Worm (Caenorhabditis elegans) whole organism, young adult: ENCODE data around the gene ddn-1.
"Not testable (repeated sequence)": the region's sequence is repeated elsewhere in the genome, so short reads cannot be mapped to it uniquely, and the experiment has no call there.

ENCODE experiments used
- B0019.2 ChIP-seq: fragments of 200-800 bp; sonication (Bioruptor generic); conservative IDR thresholded peaks from 2 replicates; pipeline ENCODE4 v1.3.6; 2022; ENCODE audit warnings: missing genetic modification reagents, missing genetic modification characterization, missing compliant biosample characterization
- B0035.1 ChIP-seq: sonication (generic microtip); optimal IDR thresholded peaks from 2 replicates; lab custom pipeline; 2016; ENCODE audit warnings: missing genetic modification characterization, mild to moderate bottlenecking, missing compliant biosample characterization, missing genotype, missing genetic modification reagents
- B0336.3 ChIP-seq: fragments of 200-800 bp; sonication (Bioruptor generic); IDR thresholded peaks from 2 replicates; pipeline ENCODE4 v1.3.6; 2022; ENCODE audit warnings: missing genetic modification characterization, missing compliant biosample characterization
- C06A6.2 ChIP-seq: fragments of 200-800 bp; sonication (Bioruptor generic); conservative IDR thresholded peaks from 2 replicates; pipeline ENCODE4 v1.3.6; 2022; ENCODE audit warnings: missing genetic modification characterization, missing compliant biosample characterization
- C17E4.6 ChIP-seq: fragments of 200-800 bp; sonication (Bioruptor generic); IDR thresholded peaks from 2 replicates; pipeline ENCODE4 v1.3.6; 2022; ENCODE audit warnings: missing genetic modification reagents, missing genetic modification characterization, missing compliant biosample characterization
- F23B12.7 ChIP-seq: sonication (generic microtip); optimal IDR thresholded peaks from 2 replicates; lab custom pipeline; 2017; ENCODE audit warnings: missing genetic modification characterization, mild to moderate bottlenecking, missing compliant biosample characterization, antibody characterized with exemption, moderate library complexity; ENCODE audit not compliant: insufficient read depth
- F37B4.10 ChIP-seq: fragments of 200-800 bp; sonication (Bioruptor generic); IDR thresholded peaks from 2 replicates; pipeline ENCODE4 v1.3.6; 2022; ENCODE audit warnings: missing genetic modification characterization, missing compliant biosample characterization
- F39B2.1 ChIP-seq: fragments of 200-800 bp; sonication (Bioruptor generic); IDR thresholded peaks from 2 replicates; pipeline ENCODE4 v1.3.6; 2022; ENCODE audit warnings: missing genetic modification reagents, missing genetic modification characterization, missing compliant biosample characterization
- F57C9.4 ChIP-seq: sonication (generic microtip); optimal IDR thresholded peaks from 2 replicates; lab custom pipeline; 2017; ENCODE audit warnings: mild to moderate bottlenecking, missing genetic modification characterization, missing compliant biosample characterization
- T26A5.8 ChIP-seq: sonication (generic microtip); optimal IDR thresholded peaks from 2 replicates; lab custom pipeline; 2016; ENCODE audit warnings: missing genetic modification characterization, missing compliant biosample characterization
- Y53G8AR.9 ChIP-seq: fragments of 200-800 bp; sonication (Bioruptor generic); conservative IDR thresholded peaks from 2 replicates; pipeline ENCODE4 v1.3.6; 2022; ENCODE audit warnings: missing genetic modification reagents, missing genetic modification characterization, missing compliant biosample characterization
- Y56A3A.18 ChIP-seq: fragments of 200-800 bp; sonication (Bioruptor generic); IDR thresholded peaks from 2 replicates; pipeline ENCODE4 v1.3.6; 2022; ENCODE audit warnings: missing genetic modification reagents, missing genetic modification characterization, missing compliant biosample characterization
- Y79H2A.3 ChIP-seq: fragments of 200-800 bp; sonication (Bioruptor generic); conservative IDR thresholded peaks from 2 replicates; pipeline ENCODE4 v1.3.6; 2022; ENCODE audit warnings: missing genetic modification reagents, missing genetic modification characterization, missing compliant biosample characterization
- cebp-1 ChIP-seq, 2 experiments: fragments of 200-800 bp in 1 of 2; sonication (Bioruptor generic) in 1 of 2; sonication (generic microtip) in 1 of 2; IDR thresholded peaks in 1 of 2; optimal IDR thresholded peaks in 1 of 2; 2 replicates each; pipeline versions ENCODE4 v1.3.6 to Lab custom; 2017 to 2022; ENCODE audit warnings: missing compliant biosample characterization in 2 of 2, missing genetic modification characterization in 2 of 2, mild to moderate bottlenecking in 1 of 2, missing genetic modification reagents in 1 of 2, moderate library complexity in 1 of 2
- die-1 ChIP-seq: sonication (generic microtip); optimal IDR thresholded peaks from 2 replicates; lab custom pipeline; 2016; ENCODE audit warnings: missing genotype, mild to moderate bottlenecking, missing genetic modification characterization, missing compliant biosample characterization
- ets-4 ChIP-seq: fragments of 200-800 bp; sonication (Bioruptor generic); optimal IDR thresholded peaks from 2 replicates; lab custom pipeline; 2018; ENCODE audit warnings: mild to moderate bottlenecking, missing genetic modification characterization, missing compliant biosample characterization
- lin-26 ChIP-seq: fragments of 200-800 bp; sonication (Bioruptor generic); IDR thresholded peaks from 2 replicates; pipeline ENCODE4 v1.3.6; 2022; ENCODE audit warnings: missing genetic modification reagents, missing genetic modification characterization, missing compliant biosample characterization
- lsy-27 ChIP-seq: sonication (generic microtip); optimal IDR thresholded peaks from 2 replicates; lab custom pipeline; 2017; ENCODE audit warnings: missing genetic modification characterization, mild to moderate bottlenecking, missing compliant biosample characterization, antibody characterized with exemption, missing genotype, borderline replicate concordance; ENCODE audit not compliant: insufficient read depth
- madf-8 ChIP-seq: fragments of 200-800 bp; sonication (Bioruptor generic); conservative IDR thresholded peaks from 2 replicates; pipeline ENCODE4 v1.3.6; 2022; ENCODE audit warnings: missing genetic modification reagents, missing genetic modification characterization, missing compliant biosample characterization
- nfyb-1 ChIP-seq: fragments of 200-800 bp; sonication (Bioruptor generic); IDR thresholded peaks from 2 replicates; pipeline ENCODE4 v1.3.6; 2022; ENCODE audit warnings: missing genetic modification reagents, missing genetic modification characterization, missing compliant biosample characterization
- rec-8 ChIP-seq, 2 experiments: sonication (generic microtip); optimal IDR thresholded peaks; 2 replicates each; lab custom pipeline; 2016; ENCODE audit warnings: mild to moderate bottlenecking in 2 of 2, missing genetic modification characterization in 2 of 2, missing genetic modification reagents in 2 of 2, missing genotype in 2 of 2, missing biosample characterization in 1 of 2, missing compliant biosample characterization in 1 of 2, moderate library complexity in 1 of 2
- repo-1 ChIP-seq: sonication (generic microtip); optimal IDR thresholded peaks from 2 replicates; lab custom pipeline; 2017; ENCODE audit warnings: mild to moderate bottlenecking, missing genetic modification characterization, missing compliant biosample characterization
- rpc-1 ChIP-seq, 2 experiments: fragments of 150-350 bp in 1 of 2; sonication (generic microtip) in 1 of 2; optimal IDR thresholded peaks; 2 replicates each; lab custom pipeline; 2014 to 2018; ENCODE audit warnings: missing biosample characterization in 1 of 2, missing genetic modification characterization in 1 of 2, missing genetic modification reagents in 1 of 2, missing genotype in 1 of 2
- sdz-38 ChIP-seq: sonication (generic microtip); optimal IDR thresholded peaks from 2 replicates; lab custom pipeline; 2016; ENCODE audit warnings: missing genotype, missing genetic modification characterization, missing compliant biosample characterization
- snpc-1.1 ChIP-seq: sonication (generic microtip); optimal IDR thresholded peaks from 2 replicates; lab custom pipeline; 2017; ENCODE audit warnings: missing genetic modification characterization, mild to moderate bottlenecking, missing compliant biosample characterization, antibody characterized with exemption, moderate library complexity, missing genotype, missing genetic modification reagents; ENCODE audit not compliant: insufficient read depth
- snpc-4 ChIP-seq, 5 experiments: fragments of 150-350 bp in 1 of 5; sonication (generic microtip) in 4 of 5; optimal IDR thresholded peaks; 2 replicates each; lab custom pipeline; 2014 to 2018; ENCODE audit warnings: missing genetic modification characterization in 5 of 5, missing biosample characterization in 3 of 5, antibody characterized with exemption in 2 of 5, mild to moderate bottlenecking in 2 of 5, missing compliant biosample characterization in 2 of 5, missing genotype in 2 of 5, moderate library complexity in 2 of 5, missing genetic modification reagents in 1 of 5
- somi-1 ChIP-seq: fragments of 200-800 bp; sonication (Bioruptor generic); optimal IDR thresholded peaks from 2 replicates; lab custom pipeline; 2018; ENCODE audit warnings: mild to moderate bottlenecking, missing genetic modification characterization, missing compliant biosample characterization
- sptf-2 ChIP-seq: fragments of 200-800 bp; sonication (Bioruptor generic); optimal IDR thresholded peaks from 2 replicates; lab custom pipeline; 2018; ENCODE audit warnings: mild to moderate bottlenecking, missing genetic modification characterization, missing compliant biosample characterization
- unc-130 ChIP-seq: sonication (generic microtip); optimal IDR thresholded peaks from 2 replicates; lab custom pipeline; 2016; ENCODE audit warnings: missing genetic modification reagents, missing genetic modification characterization, missing compliant biosample characterization
- ztf-26 ChIP-seq: sonication (generic microtip); optimal IDR thresholded peaks from 2 replicates; lab custom pipeline; 2017; ENCODE audit warnings: missing genetic modification characterization, missing compliant biosample characterization
- ztf-3 ChIP-seq: fragments of 200-800 bp; sonication (Bioruptor generic); optimal IDR thresholded peaks from 2 replicates; lab custom pipeline; 2018; ENCODE audit warnings: mild to moderate bottlenecking, missing genetic modification characterization, missing compliant biosample characterization

ddn-1 gene

DNA sequence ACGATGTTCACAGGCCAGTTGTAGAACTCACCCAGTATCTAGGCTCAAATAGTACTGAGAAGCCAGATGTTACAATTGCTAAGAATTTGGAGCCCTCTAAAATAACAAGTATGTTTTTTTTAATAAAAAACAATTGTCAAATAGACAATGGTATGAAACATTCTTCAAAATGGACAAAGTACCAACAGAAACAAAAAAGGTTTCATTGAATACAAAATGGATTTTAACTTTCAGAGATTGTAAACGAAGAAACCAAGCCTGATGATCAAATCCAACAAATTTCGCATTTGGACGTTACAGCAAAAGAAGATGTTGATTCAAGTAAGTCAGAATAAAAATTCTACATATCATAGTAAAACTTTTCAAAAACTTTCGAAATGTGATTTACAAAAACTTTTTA, 33.2 kb downstream of the ddn-1 start, which contains the start of gene ZC196.9:
Gene ZC196.9, minus strand, starts transcription at position 101 of the 400 bp plus-strand sequence.
- TF ChIP-seq repo-1 (tag; lab: Kevin White, UChicago) (no peak), nfyb-1 (GFP tag; lab: Robert Waterston, UW) (no peak), snpc-4 (GFP tag; optimal IDR thresholded peaks at IDR 0.05; lab: Kevin White, UChicago) (no peak), snpc-4 (tag; optimal IDR thresholded peaks at IDR 0.05; lab: Kevin White, UChicago) (no peak), cebp-1 (GFP tag; IDR thresholded peaks at IDR 0.05; lab: Robert Waterston, UW) (no peak), cebp-1 (tag; optimal IDR thresholded peaks at IDR 0.05; lab: Kevin White, UChicago) (no peak), C17E4.6 (GFP tag; lab: Robert Waterston, UW) (no peak), rec-8 (tag; optimal IDR thresholded peaks at IDR 0.05; lab: Kevin White, UChicago) (no peak), Y79H2A.3 (GFP tag; lab: Robert Waterston, UW) (no peak), ztf-26 (no peak), sptf-2 (GFP tag; lab: Kevin White, UChicago) (no peak)

DNA sequence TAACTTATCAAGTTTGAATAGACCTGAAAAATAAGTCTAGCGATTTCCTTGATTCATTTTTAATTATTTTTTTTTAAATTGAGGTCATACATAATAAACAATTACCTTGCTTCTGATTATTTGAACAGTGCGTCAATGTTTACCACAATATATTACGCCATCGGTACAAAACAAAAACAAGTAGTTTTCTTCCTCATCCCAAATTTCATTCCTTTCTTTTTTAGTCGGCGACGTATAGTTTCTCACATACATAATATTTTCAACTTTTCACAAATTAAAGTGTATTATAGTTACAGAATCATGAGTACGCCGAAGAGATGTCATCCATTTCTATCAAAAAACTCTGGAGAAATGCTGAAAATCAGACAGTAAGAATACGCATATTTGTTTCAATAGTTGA, 34.1 kb downstream of the ddn-1 start, which contains the start of gene droe-8:
Gene droe-8, plus strand, starts transcription at position 301 of the 400 bp plus-strand sequence.
- not testable (repeated sequence) for TF ChIP-seq sdz-38 (tag; lab: Kevin White, UChicago); F57C9.4 (tag; lab: Kevin White, UChicago); C06A6.2 (GFP tag; lab: Robert Waterston, UW)

DNA sequence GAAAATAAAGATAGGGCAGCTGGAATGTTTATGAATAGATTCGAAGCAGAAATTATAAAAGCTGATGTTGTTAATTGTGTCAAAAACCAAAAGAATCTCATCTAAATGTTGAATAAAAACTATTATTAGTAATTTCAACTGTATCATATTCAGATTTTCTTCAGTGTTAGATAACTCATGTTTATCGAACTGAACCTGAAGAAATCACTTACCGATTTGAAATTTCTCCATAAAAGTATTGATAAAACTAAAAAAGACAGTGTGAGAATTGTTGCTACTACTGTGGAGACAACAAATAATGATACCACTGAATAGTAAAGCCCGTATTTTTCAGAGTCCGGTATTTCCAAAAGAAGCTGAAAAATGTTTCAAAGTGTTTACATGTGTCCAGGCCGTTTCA, 38.2 kb downstream of the ddn-1 start, which contains the start of gene ZC196.8:
Gene ZC196.8, minus strand, starts transcription at position 101 of the 400 bp plus-strand sequence.
- TF ChIP-seq Y53G8AR.9 (GFP tag; lab: Robert Waterston, UW); ztf-3 (GFP tag; lab: Kevin White, UChicago); nfyb-1 (GFP tag; lab: Robert Waterston, UW): not testable (repeated sequence)

DNA sequence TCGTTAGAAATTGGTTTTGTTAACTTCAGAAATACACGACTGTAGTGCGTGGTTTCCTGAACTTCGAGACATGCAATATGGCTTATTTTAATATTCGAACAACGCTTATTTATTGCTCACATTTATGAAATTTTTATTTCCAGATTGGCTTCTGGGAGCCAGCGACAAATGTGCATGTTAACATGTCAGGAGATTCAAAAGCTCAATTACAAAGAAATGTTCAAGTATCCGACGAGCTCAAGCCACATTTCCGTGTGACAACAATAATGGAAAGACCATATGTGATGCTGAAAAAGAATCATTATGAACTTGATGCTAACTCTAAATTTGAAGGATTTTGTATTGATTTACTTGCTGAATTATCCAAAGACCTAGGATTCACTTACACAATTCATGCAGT, 41.9 kb downstream of the ddn-1 start:
- TF ChIP-seq ets-4 (GFP tag; lab: Kevin White, UChicago) (no peak), B0336.3 (GFP tag; lab: Robert Waterston, UW) (no peak), snpc-1.1 (no peak), rpc-1 (optimal IDR thresholded peaks at IDR 0.05; lab: Kevin White, UChicago) (no peak), rpc-1 (tag; optimal IDR thresholded peaks at IDR 0.05; lab: Kevin White, UChicago) (no peak)

DNA sequence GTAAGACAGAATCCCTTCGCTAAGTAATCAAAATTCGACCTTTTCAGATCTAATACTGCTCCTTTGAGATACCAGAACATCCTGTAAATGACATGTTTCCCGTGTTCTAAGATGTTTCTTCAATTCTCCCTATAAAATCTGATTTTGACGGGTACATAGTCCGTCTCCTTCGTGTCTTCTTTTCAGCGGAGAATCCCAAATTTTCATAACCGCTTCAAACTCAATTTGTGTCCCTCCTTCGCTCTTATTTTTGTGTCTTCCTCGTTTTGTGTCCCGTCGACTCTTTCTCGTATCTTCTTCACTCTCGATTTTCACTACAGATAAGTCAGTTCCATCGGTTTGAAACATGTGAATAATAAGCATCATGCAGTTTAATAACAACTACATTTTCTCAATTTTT, 44.1 kb downstream of the ddn-1 start, which contains the start of gene glr-5:
Gene glr-5, plus strand, starts transcription at position 321 of the 400 bp plus-strand sequence.
- TF ChIP-seq madf-8 (GFP tag; lab: Robert Waterston, UW) (no peak), F39B2.1 (GFP tag; lab: Robert Waterston, UW) (no peak), unc-130 (GFP tag; lab: Kevin White, UChicago) (no peak), somi-1 (GFP tag; lab: Kevin White, UChicago) (no peak), die-1 (tag; lab: Kevin White, UChicago) (no peak), lin-26 (GFP tag; lab: Robert Waterston, UW) (no peak), F37B4.10 (GFP tag; lab: Robert Waterston, UW) (no peak), B0035.1 (tag; lab: Kevin White, UChicago) (no peak), B0019.2 (no peak), T26A5.8 (tag; lab: Kevin White, UChicago) (no peak), F23B12.7 (no peak), ztf-3 (GFP tag; lab: Kevin White, UChicago) (no peak), Y56A3A.18 (GFP tag; lab: Robert Waterston, UW) (no peak), lsy-27 (tag; lab: Kevin White, UChicago) (no peak)
